Worm (Caenorhabditis elegans) whole organism, young adult: ENCODE measurements around the gene dhhc-6.

Source experiments
- B0035.1 ChIP-seq: sonication (generic microtip); optimal IDR thresholded peaks from 2 replicates; lab custom pipeline; 2016; ENCODE audit warnings: missing genetic modification characterization, mild to moderate bottlenecking, missing compliant biosample characterization, missing genotype, missing genetic modification reagents
- B0336.3 ChIP-seq: fragments of 200-800 bp; sonication (Bioruptor generic); IDR thresholded peaks from 2 replicates; pipeline ENCODE4 v1.3.6; 2022; ENCODE audit warnings: missing genetic modification characterization, missing compliant biosample characterization
- F10E7.11 ChIP-seq: sonication (generic microtip); optimal IDR thresholded peaks from 2 replicates; lab custom pipeline; 2017; ENCODE audit warnings: mild to moderate bottlenecking, missing genetic modification characterization, moderate library complexity, missing compliant biosample characterization
- F39B2.1 ChIP-seq: fragments of 200-800 bp; sonication (Bioruptor generic); IDR thresholded peaks from 2 replicates; pipeline ENCODE4 v1.3.6; 2022; ENCODE audit warnings: missing genetic modification reagents, missing genetic modification characterization, missing compliant biosample characterization
- F55B11.4 ChIP-seq: sonication (generic microtip); optimal IDR thresholded peaks from 2 replicates; lab custom pipeline; 2016; ENCODE audit warnings: missing compliant biosample characterization, missing genetic modification characterization, borderline replicate concordance; ENCODE audit not compliant: insufficient read depth
- Y53G8AR.9 ChIP-seq: fragments of 200-800 bp; sonication (Bioruptor generic); conservative IDR thresholded peaks from 2 replicates; pipeline ENCODE4 v1.3.6; 2022; ENCODE audit warnings: missing genetic modification reagents, missing genetic modification characterization, missing compliant biosample characterization
- Y56A3A.18 ChIP-seq: fragments of 200-800 bp; sonication (Bioruptor generic); IDR thresholded peaks from 2 replicates; pipeline ENCODE4 v1.3.6; 2022; ENCODE audit warnings: missing genetic modification reagents, missing genetic modification characterization, missing compliant biosample characterization
- Y79H2A.3 ChIP-seq: fragments of 200-800 bp; sonication (Bioruptor generic); conservative IDR thresholded peaks from 2 replicates; pipeline ENCODE4 v1.3.6; 2022; ENCODE audit warnings: missing genetic modification reagents, missing genetic modification characterization, missing compliant biosample characterization
- Y95B8A.8 ChIP-seq: fragments of 200-800 bp; sonication (Bioruptor generic); IDR thresholded peaks from 2 replicates; pipeline ENCODE4 v1.3.6; 2022; ENCODE audit warnings: missing genetic modification reagents, missing genetic modification characterization, missing compliant biosample characterization
- akir-1 ChIP-seq: fragments of 200-800 bp; sonication (Bioruptor generic); optimal IDR thresholded peaks from 2 replicates; lab custom pipeline; 2018; ENCODE audit warnings: mild to moderate bottlenecking, missing genetic modification characterization, moderate library complexity, missing compliant biosample characterization
- aptf-3 ChIP-seq: fragments of 200-800 bp; sonication (Bioruptor generic); IDR thresholded peaks from 2 replicates; pipeline ENCODE4 v1.3.6; 2022; ENCODE audit warnings: missing genetic modification characterization, missing compliant biosample characterization
- atf-7 ChIP-seq: sonication (generic microtip); optimal IDR thresholded peaks from 2 replicates; lab custom pipeline; 2017; ENCODE audit warnings: mild to moderate bottlenecking, missing genetic modification characterization, missing compliant biosample characterization
- attf-3 ChIP-seq: fragments of 200-800 bp; sonication (Bioruptor generic); conservative IDR thresholded peaks from 2 replicates; pipeline ENCODE4 v1.3.6; 2022; ENCODE audit warnings: missing genetic modification reagents, missing genetic modification characterization, missing compliant biosample characterization
- attf-5 ChIP-seq: fragments of 200-800 bp; sonication (Bioruptor generic); optimal IDR thresholded peaks from 2 replicates; lab custom pipeline; 2018; ENCODE audit warnings: mild to moderate bottlenecking, missing genetic modification characterization, missing compliant biosample characterization
- ceh-100 ChIP-seq: fragments of 200-800 bp; sonication (Bioruptor generic); IDR thresholded peaks from 2 replicates; pipeline ENCODE4 v1.3.6; 2022; ENCODE audit warnings: missing genetic modification reagents, missing genetic modification characterization, missing compliant biosample characterization
- die-1 ChIP-seq: sonication (generic microtip); optimal IDR thresholded peaks from 2 replicates; lab custom pipeline; 2016; ENCODE audit warnings: missing genotype, mild to moderate bottlenecking, missing genetic modification characterization, missing compliant biosample characterization
- dox-1 ChIP-seq: fragments of 200-800 bp; sonication (Bioruptor generic); IDR thresholded peaks from 2 replicates; pipeline ENCODE4 v1.3.6; 2022; ENCODE audit warnings: missing genetic modification reagents, missing genetic modification characterization, missing compliant biosample characterization
- egl-18 ChIP-seq: fragments of 200-800 bp; sonication (Bioruptor generic); IDR thresholded peaks from 2 replicates; pipeline ENCODE4 v1.3.6; 2022; ENCODE audit warnings: missing genetic modification reagents, missing genetic modification characterization, missing compliant biosample characterization
- egrh-3 ChIP-seq: fragments of 200-800 bp; sonication (Bioruptor generic); IDR thresholded peaks from 2 replicates; pipeline ENCODE4 v1.3.6; 2022; ENCODE audit warnings: missing genetic modification reagents, missing genetic modification characterization, missing compliant biosample characterization
- ets-4 ChIP-seq: fragments of 200-800 bp; sonication (Bioruptor generic); optimal IDR thresholded peaks from 2 replicates; lab custom pipeline; 2018; ENCODE audit warnings: mild to moderate bottlenecking, missing genetic modification characterization, missing compliant biosample characterization
- fkh-3 ChIP-seq: sonication (generic microtip); optimal IDR thresholded peaks from 2 replicates; lab custom pipeline; 2016; ENCODE audit warnings: mild to moderate bottlenecking, missing genetic modification characterization, missing compliant biosample characterization
- him-1 ChIP-seq: sonication (generic microtip); optimal IDR thresholded peaks from 2 replicates; lab custom pipeline; 2016; ENCODE audit warnings: missing genotype, missing genetic modification reagents, missing genetic modification characterization, missing compliant biosample characterization
- hlh-26 ChIP-seq: fragments of 200-800 bp; sonication (Bioruptor generic); conservative IDR thresholded peaks from 2 replicates; pipeline ENCODE4 v1.3.6; 2022; ENCODE audit warnings: missing genetic modification reagents, missing genetic modification characterization, missing compliant biosample characterization
- hrde-1 ChIP-seq: sonication (generic microtip); optimal IDR thresholded peaks from 2 replicates; lab custom pipeline; 2016; ENCODE audit warnings: missing genetic modification characterization, mild to moderate bottlenecking, missing compliant biosample characterization, moderate library complexity, missing genotype, missing genetic modification reagents, borderline replicate concordance
- lin-35 ChIP-seq, 3 experiments: fragments of 150-350 bp in 2 of 3; sonication (generic microtip) in 1 of 3; optimal IDR thresholded peaks; 2 replicates each; lab custom pipeline; 2014 to 2018; ENCODE audit warnings: missing biosample characterization in 3 of 3, missing genetic modification characterization in 3 of 3, missing genetic modification reagents in 3 of 3
- lin-40 ChIP-seq: sonication (generic microtip); optimal IDR thresholded peaks from 2 replicates; lab custom pipeline; 2016; ENCODE audit warnings: missing genetic modification characterization, mild to moderate bottlenecking, missing compliant biosample characterization, missing genotype, missing genetic modification reagents
- lin-54 ChIP-seq: fragments of 200-800 bp; sonication (Bioruptor generic); optimal IDR thresholded peaks from 2 replicates; lab custom pipeline; 2018; ENCODE audit warnings: mild to moderate bottlenecking, missing genetic modification characterization, missing compliant biosample characterization
- lir-1 ChIP-seq: fragments of 200-800 bp; sonication (Bioruptor generic); conservative IDR thresholded peaks from 2 replicates; pipeline ENCODE4 v1.3.6; 2022; ENCODE audit warnings: missing genetic modification reagents, missing genetic modification characterization, missing compliant biosample characterization
- lsy-27 ChIP-seq: sonication (generic microtip); optimal IDR thresholded peaks from 2 replicates; lab custom pipeline; 2017; ENCODE audit warnings: missing genetic modification characterization, mild to moderate bottlenecking, missing compliant biosample characterization, antibody characterized with exemption, missing genotype, borderline replicate concordance; ENCODE audit not compliant: insufficient read depth
- mcd-1 ChIP-seq: fragments of 200-800 bp; sonication (Bioruptor generic); IDR thresholded peaks from 2 replicates; pipeline ENCODE4 v1.3.6; 2022; ENCODE audit warnings: missing genetic modification reagents, missing genetic modification characterization, missing compliant biosample characterization
- mxl-1 ChIP-seq: sonication (generic microtip); optimal IDR thresholded peaks from 2 replicates; lab custom pipeline; 2016; ENCODE audit warnings: missing genetic modification characterization, missing compliant biosample characterization
- nfya-2 ChIP-seq: fragments of 200-800 bp; sonication (Bioruptor generic); IDR thresholded peaks from 2 replicates; pipeline ENCODE4 v1.3.6; 2022; ENCODE audit warnings: missing genetic modification reagents, missing genetic modification characterization, missing compliant biosample characterization
- nfyb-1 ChIP-seq: fragments of 200-800 bp; sonication (Bioruptor generic); IDR thresholded peaks from 2 replicates; pipeline ENCODE4 v1.3.6; 2022; ENCODE audit warnings: missing genetic modification reagents, missing genetic modification characterization, missing compliant biosample characterization
- nhr-179 ChIP-seq: sonication (generic microtip); optimal IDR thresholded peaks from 2 replicates; lab custom pipeline; 2016; ENCODE audit warnings: mild to moderate bottlenecking, missing genetic modification characterization, missing compliant biosample characterization
- sea-2 ChIP-seq: fragments of 200-800 bp; sonication (Bioruptor generic); IDR thresholded peaks from 2 replicates; pipeline ENCODE4 v1.3.6; 2022; ENCODE audit warnings: missing genetic modification characterization, missing compliant biosample characterization
- snpc-4 ChIP-seq, 5 experiments: fragments of 150-350 bp in 1 of 5; sonication (generic microtip) in 4 of 5; optimal IDR thresholded peaks; 2 replicates each; lab custom pipeline; 2014 to 2018; ENCODE audit warnings: missing genetic modification characterization in 5 of 5, missing biosample characterization in 3 of 5, antibody characterized with exemption in 2 of 5, mild to moderate bottlenecking in 2 of 5, missing compliant biosample characterization in 2 of 5, missing genotype in 2 of 5, moderate library complexity in 2 of 5, missing genetic modification reagents in 1 of 5
- ztf-3 ChIP-seq: fragments of 200-800 bp; sonication (Bioruptor generic); optimal IDR thresholded peaks from 2 replicates; lab custom pipeline; 2018; ENCODE audit warnings: mild to moderate bottlenecking, missing genetic modification characterization, missing compliant biosample characterization

Gene dhhc-6

ce11 chrIV:12078907-12079523, 45.7 kb upstream of the dhhc-6 start, which contains the start of gene lex-1:
Gene lex-1, plus strand, starts transcription at chrIV:12079473.
- TF ChIP-seq lsy-27 (tag; lab: Kevin White, UChicago) = no peak
- no peak for TF ChIP-seq sea-2 (GFP tag; lab: Robert Waterston, UW)
- TF ChIP-seq lin-54 = peak; percentile 26
- TF ChIP-seq mxl-1 (tag; lab: Kevin White, UChicago) = no peak
- no peak for TF ChIP-seq B0035.1 (tag; lab: Kevin White, UChicago)
- no peak for TF ChIP-seq snpc-4 (GFP tag; optimal IDR thresholded peaks at IDR 0.05; lab: Kevin White, UChicago)
- TF ChIP-seq snpc-4 (tag; optimal IDR thresholded peaks at IDR 0.05; lab: Kevin White, UChicago) = no peak
- TF ChIP-seq ets-4 (GFP tag; lab: Kevin White, UChicago) = no peak
- peak; percentile 61 for TF ChIP-seq attf-5 (GFP tag; lab: Kevin White, UChicago)
- TF ChIP-seq Y56A3A.18 (GFP tag; lab: Robert Waterston, UW) = no peak
- peak in 1 of 3 experiments; percentile 21 for TF ChIP-seq lin-35 (GFP tag; optimal IDR thresholded peaks at IDR 0.05; lab: Kevin White, UChicago)
- TF ChIP-seq lir-1 (GFP tag; lab: Robert Waterston, UW) = no peak
- no peak for TF ChIP-seq die-1 (tag; lab: Kevin White, UChicago)
- TF ChIP-seq mcd-1 (GFP tag; lab: Robert Waterston, UW) = peak; percentile 71
- no peak for TF ChIP-seq nfya-2 (GFP tag; lab: Robert Waterston, UW)
- TF ChIP-seq Y79H2A.3 = no peak
- TF ChIP-seq hlh-26 (GFP tag; lab: Robert Waterston, UW) = no peak
- no peak for TF ChIP-seq akir-1 (GFP tag; lab: Kevin White, UChicago)

ce11 chrIV:12080807-12081206, 43.9 kb upstream of the dhhc-6 start:
- TF ChIP-seq Y95B8A.8 (GFP tag; lab: Robert Waterston, UW) (no peak), egrh-3 (GFP tag; lab: Robert Waterston, UW) (no peak), nhr-179 (tag; lab: Kevin White, UChicago) (no peak), F10E7.11 (tag; lab: Kevin White, UChicago) (no peak), mxl-1 (tag; lab: Kevin White, UChicago) (no peak), attf-3 (GFP tag; lab: Robert Waterston, UW) (no peak), egl-18 (GFP tag; lab: Robert Waterston, UW) (no peak), ztf-3 (GFP tag; lab: Kevin White, UChicago) (no peak)

DNA sequence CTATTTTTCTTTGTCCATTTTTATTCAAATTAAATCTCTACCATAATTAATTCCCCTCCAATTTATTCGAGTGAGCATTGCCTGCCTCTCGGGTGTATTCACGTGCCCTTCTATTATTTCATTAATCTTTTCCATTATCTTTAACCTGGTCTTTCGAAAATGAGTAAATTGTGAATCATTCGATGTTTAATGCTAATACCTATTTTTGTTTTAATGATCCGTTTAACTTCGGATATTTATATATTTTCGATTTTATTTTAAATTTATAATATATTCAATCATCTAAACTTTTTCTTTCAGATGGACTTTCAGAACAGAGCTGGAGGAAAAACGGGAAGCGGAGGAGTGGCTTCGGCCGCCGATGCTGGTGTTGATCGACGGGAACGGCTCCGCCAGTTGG, 40.6 kb upstream of the dhhc-6 start, which contains the start of gene repo-1:
repo-1 (plus strand) TSS at position 301 of the 400 bp plus-strand sequence.
- TF ChIP-seq mcd-1 (GFP tag; lab: Robert Waterston, UW) = no peak
- no peak for TF ChIP-seq B0336.3 (GFP tag; lab: Robert Waterston, UW)
- no peak for TF ChIP-seq lin-54
- no peak for TF ChIP-seq B0035.1 (tag; lab: Kevin White, UChicago)
- no peak for TF ChIP-seq aptf-3 (GFP tag; lab: Robert Waterston, UW)
- TF ChIP-seq nfyb-1 (GFP tag; lab: Robert Waterston, UW) = no peak
- TF ChIP-seq F55B11.4 (tag; lab: Kevin White, UChicago) = no peak
- TF ChIP-seq Y53G8AR.9 (GFP tag; lab: Robert Waterston, UW) = 0 out of 2 replicates have a peak, but pooled peaks have one; percentile 27
- TF ChIP-seq, all 124 proteins: peak for 1

- no peak for TF ChIP-seq ceh-100 (GFP tag; lab: Robert Waterston, UW)
- peak; percentile 20; the same call in 1 of the 2 replicates for TF ChIP-seq dox-1
- no peak for TF ChIP-seq atf-7
- TF ChIP-seq fkh-3 (tag; lab: Kevin White, UChicago) = no peak
- TF ChIP-seq hrde-1 (tag; lab: Kevin White, UChicago) = peak; percentile 65
- TF ChIP-seq him-1 (tag; lab: Kevin White, UChicago) = no peak
- TF ChIP-seq F39B2.1 (GFP tag; lab: Robert Waterston, UW) = no peak
- TF ChIP-seq lin-40 (tag; lab: Kevin White, UChicago) = no peak
Observed at ce11 chrIV:12084587-12084986, 40.2 kb upstream of the dhhc-6 start.
